Fruit fly (Drosophila melanogaster): ENCODE data around the gene CG12715.

The CG12715 gene

dm6 chrX:13099919-13100318, 44.8 kb upstream of the CG12715 start (continued):
- TF ChIP-seq CG14050 (GFP tag; IDR thresholded peaks at IDR 0.05) (peak; percentile 85), MBD-R2 (GFP tag; IDR thresholded peaks at IDR 0.05) (peak; percentile 57), Opbp (GFP tag; IDR thresholded peaks at IDR 0.05; ENCODE audit: partially characterized antibody) (no peak), CG5180 (GFP tag; optimal IDR thresholded peaks at IDR 0.05) (peak; percentile 36), CG2116 (GFP tag; optimal IDR thresholded peaks at IDR 0.05) (peak; percentile 13), CkIIα-i1 (GFP tag; IDR thresholded peaks at IDR 0.05) (no peak), CG5245 (GFP tag; optimal IDR thresholded peaks at IDR 0.05) (peak; percentile 55), ab (GFP tag; optimal IDR thresholded peaks at IDR 0.05) (no peak), CG10147 (GFP tag; optimal IDR thresholded peaks at IDR 0.05) (peak; percentile 73), dimm (GFP tag; IDR thresholded peaks at IDR 0.05) (0 out of 2 replicates have a peak, but pooled peaks have one; percentile 46), Hr78 (GFP tag; optimal IDR thresholded peaks at IDR 0.05) (no peak), zfh2 (GFP tag; optimal IDR thresholded peaks at IDR 0.05) (peak; percentile 49), HLH54F (GFP tag; optimal IDR thresholded peaks at IDR 0.05) (peak; percentile 46), CG18476 (GFP tag; optimal IDR thresholded peaks at IDR 0.05) (peak; percentile 43), CG15514 (GFP tag; optimal IDR thresholded peaks at IDR 0.05) (peak; percentile 80), CG7839 (tag; optimal IDR thresholded peaks at IDR 0.05) (peak; percentile 88), Poxn (GFP tag; IDR thresholded peaks at IDR 0.05) (peak; percentile 58; the same call in 1 of the 2 replicates), dysf (GFP tag; IDR thresholded peaks at IDR 0.05) (peak; percentile 93), HLHmδ (GFP tag; optimal IDR thresholded peaks at IDR 0.05) (no peak), CG7271 (tag; optimal IDR thresholded peaks at IDR 0.05) (peak; percentile 40), CG12071 (GFP tag; optimal IDR thresholded peaks at IDR 0.05) (peak; percentile 81), C15 (GFP tag; IDR thresholded peaks at IDR 0.05) (no peak), Fer2 (tag; optimal IDR thresholded peaks at IDR 0.05) (peak; percentile 79), CG13624 (GFP tag; optimal IDR thresholded peaks at IDR 0.05) (no peak), CG15479 (GFP tag; optimal IDR thresholded peaks at IDR 0.05) (no peak), CG3163 (GFP tag; optimal IDR thresholded peaks at IDR 0.05) (no peak), cas (GFP tag; IDR thresholded peaks at IDR 0.05) (peak; percentile 69; the same call in 1 of the 2 replicates), gsb (GFP tag; IDR thresholded peaks at IDR 0.05) (peak; percentile 81), dan (GFP tag; IDR thresholded peaks at IDR 0.05) (no peak), CG17829 (tag; optimal IDR thresholded peaks at IDR 0.05) (peak; percentile 70), vfl (GFP tag; optimal IDR thresholded peaks at IDR 0.05) (no peak), Xrp1 (GFP tag; IDR thresholded peaks at IDR 0.05) (peak; percentile 84), CG42726 (GFP tag; IDR thresholded peaks at IDR 0.05; ENCODE audit: partially characterized antibody) (no peak), CG31388 (GFP tag; optimal IDR thresholded peaks at IDR 0.05) (no peak), CG3407 (GFP tag; optimal IDR thresholded peaks at IDR 0.05) (peak; percentile 28), esg (GFP tag; conservative IDR thresholded peaks at IDR 0.05) (peak; percentile 75), ssp (GFP tag; IDR thresholded peaks at IDR 0.05) (peak; percentile 70), CG8478 (optimal IDR thresholded peaks at IDR 0.05) (no peak), gem (tag; optimal IDR thresholded peaks at IDR 0.05) (peak; percentile 91), vnd (GFP tag; IDR thresholded peaks at IDR 0.05; ENCODE audit: partially characterized antibody) (no peak), ci (GFP tag; IDR thresholded peaks at IDR 0.05) (peak; percentile 88), slbo (GFP tag; IDR thresholded peaks at IDR 0.05) (peak; percentile 94), CG11398 (GFP tag; optimal IDR thresholded peaks at IDR 0.05) (no peak), CG10543 (GFP tag; optimal IDR thresholded peaks at IDR 0.05) (peak; percentile 75), ham (GFP tag; IDR thresholded peaks at IDR 0.05) (peak; percentile 62; the same call in 1 of the 2 replicates), onecut (GFP tag; IDR thresholded peaks at IDR 0.05) (peak; percentile 65), CG4707 (GFP tag; optimal IDR thresholded peaks at IDR 0.05) (peak; percentile 7), CG3838 (GFP tag; optimal IDR thresholded peaks at IDR 0.05) (no peak), CG1602 (GFP tag; optimal IDR thresholded peaks at IDR 0.05) (peak; percentile 40), crc (GFP tag; optimal IDR thresholded peaks at IDR 0.05) (no peak), so (GFP tag; IDR thresholded peaks at IDR 0.05) (peak; percentile 91)
